Fruit fly (Drosophila melanogaster) whole organism, embryonic: ENCODE data around the gene CG8420.
A peak's percentile ranks its signal among the peaks of the same experiment; 100 is the strongest.

ENCODE experiments used
- Atf3 ChIP-seq: fragments of 200-800 bp; sonication (Bioruptor generic); optimal IDR thresholded peaks from 3 replicates; lab custom pipeline; 2016; ENCODE audit warnings: missing biosample characterization, missing genetic modification characterization
- Atf6 ChIP-seq: fragments of 200-800 bp; sonication (Bioruptor generic); IDR thresholded peaks from 2 replicates; pipeline ENCODE4 v1.3.6; 2022; ENCODE audit warnings: missing biosample characterization, missing genetic modification characterization
- CG10431 ChIP-seq: fragments of 200-800 bp; sonication (Bioruptor generic); optimal IDR thresholded peaks from 3 replicates; lab custom pipeline; 2018; ENCODE audit warnings: missing biosample characterization, mild to moderate bottlenecking, missing genetic modification characterization
- CG11093 ChIP-seq: fragments of 200-800 bp; sonication (Bioruptor generic); IDR thresholded peaks from 3 replicates; pipeline ENCODE4 v1.3.6; 2022; ENCODE audit warnings: missing biosample characterization, missing genetic modification characterization
- CG11695 ChIP-seq: fragments of 200-800 bp; sonication (Bioruptor generic); IDR thresholded peaks from 3 replicates; pipeline ENCODE4 v1.3.6; 2022; ENCODE audit warnings: missing biosample characterization, missing genetic modification characterization
- CG12659 ChIP-seq: fragments of 200-800 bp; sonication (Bioruptor generic); optimal IDR thresholded peaks from 3 replicates; lab custom pipeline; 2017; ENCODE audit warnings: mild to moderate bottlenecking, missing biosample characterization, missing genetic modification reagents, missing genetic modification characterization
- CG12769 ChIP-seq: fragments of 200-800 bp; sonication (Bioruptor generic); optimal IDR thresholded peaks from 2 replicates; lab custom pipeline; 2019; ENCODE audit warnings: missing biosample characterization, mild to moderate bottlenecking, missing genetic modification characterization, moderate library complexity
- CG1603 ChIP-seq: fragments of 200-800 bp; sonication (Bioruptor generic); optimal IDR thresholded peaks from 2 replicates; lab custom pipeline; 2019; ENCODE audit warnings: missing biosample characterization, mild to moderate bottlenecking, missing genetic modification characterization, moderate library complexity
- CG16815 ChIP-seq: fragments of 200-800 bp; sonication (Bioruptor generic); optimal IDR thresholded peaks from 3 replicates; lab custom pipeline; 2017; ENCODE audit warnings: missing biosample characterization, mild to moderate bottlenecking, missing genetic modification characterization
- CG17802 ChIP-seq: fragments of 200-800 bp; sonication (Bioruptor generic); optimal IDR thresholded peaks from 2 replicates; lab custom pipeline; 2018; ENCODE audit warnings: missing biosample characterization, mild to moderate bottlenecking, missing genetic modification characterization, moderate library complexity
- CG18599 ChIP-seq: fragments of 200-800 bp; sonication (Bioruptor generic); optimal IDR thresholded peaks from 3 replicates; lab custom pipeline; 2017; ENCODE audit warnings: missing biosample characterization, missing genetic modification characterization, mild to moderate bottlenecking, moderate library complexity, missing genetic modification reagents
- CG30403 ChIP-seq: fragments of 200-800 bp; sonication (Bioruptor generic); optimal IDR thresholded peaks from 3 replicates; lab custom pipeline; 2016; ENCODE audit warnings: missing biosample characterization, missing genetic modification characterization
- CG31224 ChIP-seq: fragments of 200-800 bp; sonication (Bioruptor generic); IDR thresholded peaks from 2 replicates; pipeline ENCODE4 v1.3.6; 2022; ENCODE audit warnings: missing biosample characterization, missing genetic modification characterization
- CG4424 ChIP-seq: fragments of 200-800 bp; sonication (Bioruptor generic); optimal IDR thresholded peaks from 3 replicates; lab custom pipeline; 2016; ENCODE audit warnings: missing biosample characterization, missing genetic modification characterization
- CG4617 ChIP-seq: fragments of 200-800 bp; sonication (Bioruptor generic); optimal IDR thresholded peaks from 3 replicates; lab custom pipeline; 2016; ENCODE audit warnings: missing biosample characterization, missing genetic modification characterization, borderline replicate concordance
- CG7556 ChIP-seq: fragments of 200-800 bp; sonication (Bioruptor generic); optimal IDR thresholded peaks from 2 replicates; lab custom pipeline; 2017; ENCODE audit warnings: missing biosample characterization, mild to moderate bottlenecking, missing genetic modification characterization
- CG8290 ChIP-seq, 3 experiments: fragments of 200-800 bp; sonication (Bioruptor generic); optimal IDR thresholded peaks; 2 replicates each; lab custom pipeline; 2016 to 2019; ENCODE audit warnings: missing biosample characterization in 3 of 3, missing genetic modification characterization in 3 of 3, mild to moderate bottlenecking in 2 of 3, moderate library complexity in 1 of 3
- CG8944 ChIP-seq: fragments of 200-800 bp; sonication (Bioruptor generic); optimal IDR thresholded peaks from 3 replicates; lab custom pipeline; 2016; ENCODE audit warnings: missing biosample characterization, missing genetic modification characterization
- CG9437 ChIP-seq: fragments of 200-800 bp; sonication (Bioruptor generic); optimal IDR thresholded peaks from 2 replicates; lab custom pipeline; 2018; ENCODE audit warnings: missing biosample characterization, mild to moderate bottlenecking, missing genetic modification characterization
- CG9609 ChIP-seq: fragments of 200-800 bp; sonication (Bioruptor generic); optimal IDR thresholded peaks from 3 replicates; lab custom pipeline; 2016; ENCODE audit warnings: missing biosample characterization, missing genetic modification characterization
- D19A ChIP-seq: fragments of 200-800 bp; optimal IDR thresholded peaks from 3 replicates; lab custom pipeline; 2019; ENCODE audit warnings: missing biosample characterization, mild to moderate bottlenecking, missing genetic modification characterization, moderate library complexity
- Dek ChIP-seq: fragments of 200-800 bp; sonication (Bioruptor generic); optimal IDR thresholded peaks from 3 replicates; lab custom pipeline; 2019; ENCODE audit warnings: missing biosample characterization, mild to moderate bottlenecking, missing genetic modification characterization, moderate library complexity
- Dref ChIP-seq: fragments of 200-800 bp; sonication (Bioruptor generic); IDR thresholded peaks from 2 replicates; pipeline ENCODE4 v1.3.6; 2022; ENCODE audit warnings: missing biosample characterization, missing genetic modification characterization
- Elba2 ChIP-seq: fragments of 200-800 bp; sonication (Bioruptor generic); optimal IDR thresholded peaks from 3 replicates; lab custom pipeline; 2016; ENCODE audit warnings: missing biosample characterization, missing genetic modification characterization
- Ets65A ChIP-seq: fragments of 200-800 bp; sonication (Bioruptor generic); peaks from one replicate; lab custom pipeline; 2016; ENCODE audit warnings: missing biosample characterization, missing genetic modification characterization
- Fer2 ChIP-seq: fragments of 200-800 bp; sonication (Bioruptor generic); optimal IDR thresholded peaks from 2 replicates; lab custom pipeline; 2018; ENCODE audit warnings: missing biosample characterization, mild to moderate bottlenecking, missing genetic modification characterization, moderate library complexity
- Fer3 ChIP-seq: fragments of 200-800 bp; sonication (Bioruptor generic); optimal IDR thresholded peaks from 2 replicates; lab custom pipeline; 2018; ENCODE audit warnings: missing biosample characterization, mild to moderate bottlenecking, missing genetic modification characterization, moderate library complexity
- HLH4C ChIP-seq: fragments of 200-800 bp; sonication (Bioruptor generic); IDR thresholded peaks from 3 replicates; pipeline ENCODE4 v1.3.6; 2022; ENCODE audit warnings: missing biosample characterization, missing genetic modification characterization; ENCODE audit not compliant: partially characterized antibody
- Hr51 ChIP-seq, 2 experiments: fragments of 200-800 bp; sonication (Bioruptor generic); optimal IDR thresholded peaks; 2 replicates in 1 of 2; 3 replicates in 1 of 2; lab custom pipeline; 2016 to 2018; ENCODE audit warnings: missing biosample characterization in 2 of 2, missing genetic modification characterization in 2 of 2, mild to moderate bottlenecking in 1 of 2, moderate library complexity in 1 of 2
- Hr78 ChIP-seq, 2 experiments: fragments of 200-800 bp in 1 of 2; fragments of >200 bp in 1 of 2; sonication (Bioruptor generic) in 1 of 2; optimal IDR thresholded peaks; 2 replicates each; lab custom pipeline; 2017 to 2019; ENCODE audit warnings: missing biosample characterization in 2 of 2, missing genetic modification characterization in 2 of 2, mild to moderate bottlenecking in 1 of 2, moderate library complexity in 1 of 2
- Opbp ChIP-seq: fragments of 200-800 bp; sonication (Bioruptor generic); IDR thresholded peaks from 3 replicates; pipeline ENCODE4 v1.3.6; 2022; ENCODE audit warnings: missing biosample characterization, missing genetic modification characterization; ENCODE audit not compliant: partially characterized antibody
- PHDP ChIP-seq: fragments of 200-800 bp; sonication (Bioruptor generic); optimal IDR thresholded peaks from 3 replicates; lab custom pipeline; 2018; ENCODE audit warnings: missing biosample characterization, mild to moderate bottlenecking, missing genetic modification characterization, moderate library complexity
- Sin3A ChIP-seq: fragments of >200 bp; optimal IDR thresholded peaks from 2 replicates; lab custom pipeline; 2018
- Usf ChIP-seq: fragments of 200-800 bp; sonication (Bioruptor generic); optimal IDR thresholded peaks from 2 replicates; lab custom pipeline; 2017; ENCODE audit warnings: missing genotype, missing biosample characterization, missing genetic modification characterization
- al ChIP-seq: fragments of 200-800 bp; sonication (Bioruptor generic); IDR thresholded peaks from 2 replicates; pipeline ENCODE4 v1.3.6; 2022; ENCODE audit warnings: missing biosample characterization, missing genetic modification characterization
- ap ChIP-seq: fragments of 200-800 bp; sonication (Bioruptor generic); IDR thresholded peaks from 2 replicates; pipeline ENCODE4 v1.3.6; 2022; ENCODE audit warnings: missing biosample characterization, missing genetic modification characterization
- dmrt11E ChIP-seq: fragments of 200-800 bp; sonication (Bioruptor generic); optimal IDR thresholded peaks from 3 replicates; lab custom pipeline; 2018; ENCODE audit warnings: missing biosample characterization, mild to moderate bottlenecking, missing genetic modification characterization, moderate library complexity
- esg ChIP-seq: fragments of 200-800 bp; sonication (Bioruptor generic); conservative IDR thresholded peaks from 2 replicates; pipeline ENCODE4 v1.3.6; 2022; ENCODE audit warnings: missing biosample characterization, missing genetic modification characterization
- grau ChIP-seq: fragments of 200-800 bp; optimal IDR thresholded peaks from 3 replicates; lab custom pipeline; 2019; ENCODE audit warnings: missing biosample characterization, mild to moderate bottlenecking, missing genetic modification characterization, moderate library complexity
- h ChIP-seq: fragments of >200 bp; optimal IDR thresholded peaks from 2 replicates; lab custom pipeline; 2017
- lilli ChIP-seq: fragments of 200-800 bp; sonication (Bioruptor generic); optimal IDR thresholded peaks from 3 replicates; lab custom pipeline; 2016; ENCODE audit warnings: missing biosample characterization, missing genetic modification characterization
- onecut ChIP-seq: fragments of 200-800 bp; sonication (Bioruptor generic); IDR thresholded peaks from 2 replicates; pipeline ENCODE4 v1.3.6; 2022; ENCODE audit warnings: missing biosample characterization, missing genetic modification characterization
- p53 ChIP-seq: fragments of 200-800 bp; sonication (Bioruptor generic); optimal IDR thresholded peaks from 2 replicates; lab custom pipeline; 2016; ENCODE audit warnings: missing biosample characterization, missing genetic modification characterization
- pnt ChIP-seq: fragments of 200-800 bp; sonication (Bioruptor generic); optimal IDR thresholded peaks from 3 replicates; lab custom pipeline; 2016; ENCODE audit warnings: missing biosample characterization, missing genetic modification characterization
- prd ChIP-seq, 3 experiments: fragments of >200 bp in 2 of 3; fragments of 200-800 bp in 1 of 3; sonication (Bioruptor generic) in 1 of 3; optimal IDR thresholded peaks in 2 of 3; IDR thresholded peaks in 1 of 3; 2 replicates in 2 of 3; 3 replicates in 1 of 3; pipeline versions ENCODE4 v1.3.6 to Lab custom; 2017 to 2022; ENCODE audit warnings: missing biosample characterization in 1 of 3, missing genetic modification characterization in 1 of 3
- pzg ChIP-seq: fragments of 200-800 bp; sonication (Bioruptor generic); optimal IDR thresholded peaks from 3 replicates; lab custom pipeline; 2018; ENCODE audit warnings: missing biosample characterization, mild to moderate bottlenecking, missing genetic modification characterization, moderate library complexity
- tap ChIP-seq: fragments of 200-800 bp; optimal IDR thresholded peaks from 3 replicates; lab custom pipeline; 2019; ENCODE audit warnings: missing biosample characterization, mild to moderate bottlenecking, missing genetic modification characterization, moderate library complexity
- trem ChIP-seq: fragments of 200-800 bp; optimal IDR thresholded peaks from 3 replicates; lab custom pipeline; 2019; ENCODE audit warnings: missing biosample characterization, mild to moderate bottlenecking, missing genetic modification characterization, moderate library complexity

CG8420 gene

dm6 chr3R:9237268-9238091, 9.0 kb upstream of the CG8420 start, which contains the start of gene pum (continued):
- TF ChIP-seq CG18599, result peak; percentile 9
- no peak for TF ChIP-seq CG16815
- no peak for TF ChIP-seq h
- TF ChIP-seq trem (tag; lab: Kevin White, UChicago), result peak; percentile 85
- TF ChIP-seq CG4424 (GFP tag; lab: Kevin White, UChicago), result no peak
- no peak for TF ChIP-seq CG11093 (GFP tag; lab: Robert Waterston, UW)
- TF ChIP-seq Fer2 (tag; lab: Kevin White, UChicago), result no peak
- no peak for TF ChIP-seq pnt (GFP tag; lab: Kevin White, UChicago)
- peak; percentile 41 for TF ChIP-seq dmrt11E (tag; lab: Kevin White, UChicago)
- TF ChIP-seq CG12769, result peak; percentile 32
- TF ChIP-seq grau (tag; lab: Kevin White, UChicago), result peak; percentile 99
- peak; percentile 44 for TF ChIP-seq PHDP (tag; lab: Kevin White, UChicago)
- TF ChIP-seq Atf6 (GFP tag; lab: Robert Waterston, UW), result peak; percentile 37
- peak; percentile 47 for TF ChIP-seq Fer3 (tag; lab: Kevin White, UChicago)
- TF ChIP-seq Elba2, result peak; percentile 1
- TF ChIP-seq Hr78 (GFP tag; optimal IDR thresholded peaks at IDR 0.05; lab: Kevin White, UChicago), result no peak
- TF ChIP-seq CG30403 (GFP tag; lab: Kevin White, UChicago), result peak; percentile 52
- TF ChIP-seq CG9437 (GFP tag; lab: Kevin White, UChicago), result peak; percentile 45
- TF ChIP-seq CG11695 (GFP tag; lab: Robert Waterston, UW), result 0 out of 3 replicates have a peak, but pooled peaks have one; percentile 11
- peak; percentile 69; the same call in 1 of the 2 replicates for TF ChIP-seq onecut
- no peak for TF ChIP-seq lilli (GFP tag; lab: Kevin White, UChicago)
- TF ChIP-seq CG7556 (GFP tag; lab: Kevin White, UChicago), result peak; percentile 8
- peak; percentile 61 for TF ChIP-seq tap
- TF ChIP-seq CG31224 (GFP tag; lab: Robert Waterston, UW), result no peak
- TF ChIP-seq CG12659, result peak; percentile 49
- TF ChIP-seq CG1603, result peak; percentile 65
- no peak for TF ChIP-seq CG8944
- TF ChIP-seq D19A (tag; lab: Kevin White, UChicago), result peak; percentile 25
- TF ChIP-seq pzg (GFP tag; lab: Kevin White, UChicago), result peak; percentile 74
- peak; percentile 27 for TF ChIP-seq Dek (tag; lab: Kevin White, UChicago)
- peak; percentile 41 for TF ChIP-seq esg
- TF ChIP-seq CG4617 (GFP tag; lab: Kevin White, UChicago), result peak; percentile 4
- no peak for TF ChIP-seq Atf3 (GFP tag; lab: Kevin White, UChicago)
- no peak for TF ChIP-seq Usf
- TF ChIP-seq CG10431 (GFP tag; lab: Kevin White, UChicago), result no peak
- no peak for TF ChIP-seq p53
- TF ChIP-seq Sin3A (lab: Kevin White, UChicago), result peak; percentile 17
- TF ChIP-seq CG17802 (tag; lab: Kevin White, UChicago), result no peak
- peak; percentile 27; the same call in 1 of the 2 replicates for TF ChIP-seq ap (GFP tag; lab: Robert Waterston, UW)
- no peak for TF ChIP-seq Ets65A (GFP tag; lab: Kevin White, UChicago)
- no peak for TF ChIP-seq Dref (GFP tag; lab: Robert Waterston, UW)
- TF ChIP-seq Hr51 (GFP tag; optimal IDR thresholded peaks at IDR 0.05; lab: Kevin White, UChicago), result peak in 1 of 2 experiments; percentile 58
- peak; percentile 53; the same call in 1 of the 3 replicates for TF ChIP-seq Opbp (GFP tag; lab: Robert Waterston, UW)
- TF ChIP-seq CG9609 (GFP tag; lab: Kevin White, UChicago), result no peak
- no peak for TF ChIP-seq prd (optimal IDR thresholded peaks at IDR 0.05; lab: Kevin White, UChicago)
- TF ChIP-seq prd (GFP tag; IDR thresholded peaks at IDR 0.05; lab: Robert Waterston, UW), result peak; percentile 68
- TF ChIP-seq HLH4C, result no peak
- no peak for TF ChIP-seq al (GFP tag; lab: Robert Waterston, UW)
- peak; percentile 26 for TF ChIP-seq CG8290 (GFP tag; optimal IDR thresholded peaks at IDR 0.05; lab: Kevin White, UChicago)
- peak in 1 of 2 experiments; percentile 35 for TF ChIP-seq CG8290 (tag; optimal IDR thresholded peaks at IDR 0.05; lab: Kevin White, UChicago)
